Fruit fly (Drosophila melanogaster) S2 (cell line): ENCODE data around the gene Ass.

Experiments
- CG8478 ChIP-seq: fragments of >200 bp; optimal IDR thresholded peaks from 2 replicates; lab custom pipeline; 2018
- CTCF ChIP-seq, 2 experiments: fragments of >200 bp; optimal IDR thresholded peaks; 2 replicates each; lab custom pipeline; 2018

- no peak for TF ChIP-seq CTCF (optimal IDR thresholded peaks at IDR 0.05; lab: Kevin White, UChicago)
- TF ChIP-seq CG8478 (lab: Kevin White, UChicago): no peak
Observed at dm6 chr3R:6684145-6684544, 39.9 kb upstream of the Ass start, which contains the start of gene Edg84A.
